Fruit fly (Drosophila melanogaster): ENCODE measurements around the gene 5-HT2B.
A peak's percentile ranks its signal among the peaks of the same experiment; 100 is the strongest.

5-HT2B gene

dm6 chr3R:8676560-8677000, 98.6 kb downstream of the 5-HT2B start, which contains the start of the genes Unc50, CG11755 and CG8043 (continued):
- peak; percentile 67 for TF ChIP-seq CG6163 (GFP tag; IDR thresholded peaks at IDR 0.05)
- peak; percentile 81 for TF ChIP-seq acj6 (GFP tag; optimal IDR thresholded peaks at IDR 0.05)
- TF ChIP-seq Met (GFP tag; optimal IDR thresholded peaks at IDR 0.05) = no peak
- no peak for TF ChIP-seq dsx (GFP tag; optimal IDR thresholded peaks at IDR 0.05; ENCODE audit: poor library complexity, severe bottlenecking)
- no peak for TF ChIP-seq ss (GFP tag; optimal IDR thresholded peaks at IDR 0.05)
- TF ChIP-seq fd85E (GFP tag; optimal IDR thresholded peaks at IDR 0.05) = peak; percentile 24
- TF ChIP-seq CG6792 (GFP tag; optimal IDR thresholded peaks at IDR 0.05) = peak; percentile 57
- peak; percentile 79 for TF ChIP-seq CG3032 (tag; optimal IDR thresholded peaks at IDR 0.05)
- peak; percentile 60; the same call in 1 of the 2 replicates for TF ChIP-seq Gug (GFP tag; IDR thresholded peaks at IDR 0.05)
- TF ChIP-seq CG6854 (GFP tag; optimal IDR thresholded peaks at IDR 0.05) = no peak
- no peak for TF ChIP-seq Eip78C (GFP tag)
- no peak for TF ChIP-seq CG1621 (tag; optimal IDR thresholded peaks at IDR 0.05)
- TF ChIP-seq CG8319 (GFP tag; optimal IDR thresholded peaks at IDR 0.05) = peak; percentile 41
- peak; percentile 62 for TF ChIP-seq Sox15 (GFP tag; optimal IDR thresholded peaks at IDR 0.05)
- peak; percentile 98 for TF ChIP-seq achi (GFP tag; optimal IDR thresholded peaks at IDR 0.05)
- TF ChIP-seq dac (GFP tag; optimal IDR thresholded peaks at IDR 0.05) = peak; percentile 40
- TF ChIP-seq CG3919 (GFP tag; optimal IDR thresholded peaks at IDR 0.05) = peak; percentile 74
- peak; percentile 79 for TF ChIP-seq Hr4 (GFP tag; optimal IDR thresholded peaks at IDR 0.05)
- TF ChIP-seq lz (GFP tag; optimal IDR thresholded peaks at IDR 0.05) = peak; percentile 83
- peak; percentile 14 for TF ChIP-seq Lpt (GFP tag; optimal IDR thresholded peaks at IDR 0.05)
- no peak for TF ChIP-seq Hr38 (GFP tag; optimal IDR thresholded peaks at IDR 0.05)
- peak; percentile 81 for TF ChIP-seq Smox (GFP tag; optimal IDR thresholded peaks at IDR 0.05)
- no peak; the same call in 1 of the 2 replicates for TF ChIP-seq CG11294 (GFP tag; IDR thresholded peaks at IDR 0.05)

Measured in whole organism, prepupa.